Fruit fly (Drosophila melanogaster) whole organism, prepupa: ENCODE results near the gene sud1.

Experiments
- CG3919 ChIP-seq: fragments of 200-800 bp; sonication (Bioruptor generic); optimal IDR thresholded peaks from 3 replicates; lab custom pipeline; 2016; ENCODE audit warnings: missing biosample characterization, missing genetic modification characterization
- CG6854 ChIP-seq: fragments of 200-800 bp; sonication (Bioruptor generic); optimal IDR thresholded peaks from 2 replicates; lab custom pipeline; 2017; ENCODE audit warnings: missing biosample characterization, mild to moderate bottlenecking, missing genetic modification characterization

dm6 chr3R:24875939-24876842 is 41.5 kb downstream of the sud1 start, which contains the start of gene CG3744:
- TF ChIP-seq CG3919 (GFP tag; lab: Kevin White, UChicago) (peak; percentile 88), CG6854 (GFP tag; lab: Kevin White, UChicago) (peak; percentile 45)
